Worm (Caenorhabditis elegans) whole organism, L4 larva: ENCODE measurements around the gene osgn-1.

Experiments
- F44E2.7 ChIP-seq: fragments of 200-800 bp; sonication (Bioruptor generic); IDR thresholded peaks from 2 replicates; pipeline ENCODE4 v2.1.2; 2022; ENCODE audit warnings: missing genetic modification characterization, missing compliant biosample characterization
- Y48G9A.11 ChIP-seq: fragments of 200-800 bp; sonication (Bioruptor generic); IDR thresholded peaks from 2 replicates; pipeline ENCODE4 v1.3.6; 2022; ENCODE audit warnings: missing genetic modification reagents, missing genetic modification characterization, missing compliant biosample characterization
- ZK546.5 ChIP-seq, 2 experiments: sonication (generic microtip); optimal IDR thresholded peaks; 2 replicates each; lab custom pipeline; 2017; ENCODE audit warnings: missing biosample characterization in 2 of 2, missing genetic modification characterization in 2 of 2
- aha-1 ChIP-seq: fragments of 150-350 bp; peaks from one replicate; lab custom pipeline; 2014; ENCODE audit warnings: missing biosample characterization, missing genetic modification characterization
- ceh-82 ChIP-seq: sonication (generic microtip); optimal IDR thresholded peaks from 2 replicates; lab custom pipeline; 2017; ENCODE audit warnings: missing biosample characterization, missing genetic modification characterization
- daf-16 ChIP-seq, 3 experiments: sonication (generic microtip); optimal IDR thresholded peaks; 2 replicates each; lab custom pipeline; 2016 to 2017; ENCODE audit warnings: missing genetic modification characterization in 3 of 3, missing genetic modification reagents in 3 of 3, mild to moderate bottlenecking in 2 of 3, missing compliant biosample characterization in 2 of 3, missing biosample characterization in 1 of 3, moderate library complexity in 1 of 3
- dmd-6 ChIP-seq: fragments of 200-800 bp; sonication (Bioruptor generic); IDR thresholded peaks from 2 replicates; pipeline ENCODE4 v1.3.6; 2022; ENCODE audit warnings: missing genetic modification reagents, missing genetic modification characterization, missing compliant biosample characterization
- dpl-1 ChIP-seq: fragments of 150-350 bp; optimal IDR thresholded peaks from 2 replicates; lab custom pipeline; 2014; ENCODE audit warnings: missing biosample characterization, missing genetic modification reagents, missing genetic modification characterization
- duxl-1 ChIP-seq: sonication (generic microtip); optimal IDR thresholded peaks from 2 replicates; lab custom pipeline; 2016; ENCODE audit warnings: mild to moderate bottlenecking, missing genetic modification characterization, moderate library complexity, missing compliant biosample characterization; ENCODE audit not compliant: poor library complexity
- dve-1 ChIP-seq: sonication (generic microtip); optimal IDR thresholded peaks from 2 replicates; lab custom pipeline; 2017; ENCODE audit warnings: antibody characterized with exemption, mild to moderate bottlenecking, missing genetic modification characterization, missing compliant biosample characterization; ENCODE audit not compliant: insufficient read depth
- fkh-10 ChIP-seq: fragments of 150-350 bp; optimal IDR thresholded peaks from 2 replicates; lab custom pipeline; 2014; ENCODE audit warnings: missing biosample characterization, missing genetic modification reagents, missing genetic modification characterization
- hif-1 ChIP-seq, 2 experiments: sonication (generic microtip); optimal IDR thresholded peaks; 2 replicates each; lab custom pipeline; 2016 to 2017; ENCODE audit warnings: missing compliant biosample characterization in 2 of 2, missing genetic modification characterization in 2 of 2, missing genetic modification reagents in 2 of 2, missing genotype in 2 of 2, mild to moderate bottlenecking in 1 of 2
- hlh-11 ChIP-seq: fragments of 200-800 bp; sonication (Bioruptor generic); optimal IDR thresholded peaks from 2 replicates; lab custom pipeline; 2018; ENCODE audit warnings: mild to moderate bottlenecking, missing genetic modification characterization, missing compliant biosample characterization
- hlh-30 ChIP-seq: sonication (generic microtip); optimal IDR thresholded peaks from 2 replicates; lab custom pipeline; 2017; ENCODE audit warnings: antibody characterized with exemption, mild to moderate bottlenecking, missing genetic modification characterization, missing compliant biosample characterization; ENCODE audit not compliant: insufficient read depth
- hmg-1.1 ChIP-seq: fragments of 200-800 bp; sonication (Bioruptor generic); IDR thresholded peaks from 2 replicates; pipeline ENCODE4 v1.3.6; 2022; ENCODE audit warnings: missing genetic modification reagents, missing genetic modification characterization, missing compliant biosample characterization
- jun-1 ChIP-seq: fragments of 150-350 bp; optimal IDR thresholded peaks from 2 replicates; lab custom pipeline; 2014; ENCODE audit warnings: missing biosample characterization, missing genetic modification reagents, missing genetic modification characterization
- lim-7 ChIP-seq: fragments of 200-800 bp; sonication (Bioruptor generic); IDR thresholded peaks from 2 replicates; pipeline ENCODE4 v1.3.6; 2022; ENCODE audit warnings: missing genetic modification characterization, missing compliant biosample characterization
- lin-13 ChIP-seq: fragments of 150-350 bp; optimal IDR thresholded peaks from 2 replicates; lab custom pipeline; 2014; ENCODE audit warnings: missing biosample characterization, missing genetic modification reagents, missing genetic modification characterization
- lin-15B ChIP-seq: fragments of 150-350 bp; sonication (generic microtip); optimal IDR thresholded peaks from 3 replicates; lab custom pipeline; 2014; ENCODE audit warnings: missing biosample characterization, missing genetic modification characterization
- lin-38 ChIP-seq: fragments of 200-800 bp; sonication (Bioruptor generic); IDR thresholded peaks from 2 replicates; pipeline ENCODE4 v1.3.6; 2022; ENCODE audit warnings: missing genetic modification reagents, missing genetic modification characterization, missing compliant biosample characterization
- lsy-2 ChIP-seq, 2 experiments: fragments of 150-350 bp in 1 of 2; sonication (generic microtip) in 1 of 2; optimal IDR thresholded peaks; 2 replicates each; lab custom pipeline; 2014 to 2017; ENCODE audit warnings: missing biosample characterization in 2 of 2, missing genetic modification characterization in 2 of 2
- mdl-1 ChIP-seq, 2 experiments: fragments of 150-350 bp in 1 of 2; sonication (generic microtip) in 1 of 2; optimal IDR thresholded peaks; 2 replicates each; lab custom pipeline; 2014 to 2017; ENCODE audit warnings: missing biosample characterization in 2 of 2, missing genetic modification characterization in 2 of 2
- mep-1 ChIP-seq: fragments of 150-350 bp; sonication (generic microtip); optimal IDR thresholded peaks from 3 replicates; lab custom pipeline; 2014; ENCODE audit warnings: missing biosample characterization, missing genetic modification characterization
- mes-2 ChIP-seq: sonication (generic microtip); optimal IDR thresholded peaks from 2 replicates; lab custom pipeline; 2016; ENCODE audit warnings: missing genotype, mild to moderate bottlenecking, missing genetic modification characterization, missing compliant biosample characterization; ENCODE audit not compliant: poor library complexity, severe bottlenecking
- mxl-2 ChIP-seq: fragments of 200-800 bp; sonication (Bioruptor generic); conservative IDR thresholded peaks from 2 replicates; pipeline ENCODE4 v1.3.6; 2022; ENCODE audit warnings: missing genetic modification reagents, missing genetic modification characterization, missing compliant biosample characterization
- mxl-3 ChIP-seq: fragments of 200-800 bp; sonication (Bioruptor generic); optimal IDR thresholded peaks from 2 replicates; lab custom pipeline; 2018; ENCODE audit warnings: mild to moderate bottlenecking, missing genetic modification characterization, missing compliant biosample characterization
- nhr-10 ChIP-seq: fragments of 150-350 bp; optimal IDR thresholded peaks from 2 replicates; lab custom pipeline; 2014; ENCODE audit warnings: missing biosample characterization, missing genetic modification characterization
- nhr-11 ChIP-seq: fragments of 150-350 bp; optimal IDR thresholded peaks from 2 replicates; lab custom pipeline; 2014; ENCODE audit warnings: missing biosample characterization, missing genetic modification characterization
- nhr-28 ChIP-seq: fragments of 150-350 bp; optimal IDR thresholded peaks from 2 replicates; lab custom pipeline; 2014; ENCODE audit warnings: missing biosample characterization, missing genetic modification characterization
- nhr-48 ChIP-seq: sonication (generic microtip); optimal IDR thresholded peaks from 2 replicates; lab custom pipeline; 2016; ENCODE audit warnings: mild to moderate bottlenecking, missing genetic modification characterization, missing compliant biosample characterization
- nhr-6 ChIP-seq: fragments of 150-350 bp; optimal IDR thresholded peaks from 2 replicates; lab custom pipeline; 2014; ENCODE audit warnings: missing biosample characterization, missing genetic modification characterization
- nhr-76 ChIP-seq: fragments of 150-350 bp; optimal IDR thresholded peaks from 2 replicates; lab custom pipeline; 2014; ENCODE audit warnings: missing biosample characterization, missing genetic modification characterization
- pha-4 ChIP-seq, 2 experiments: fragments of 150-350 bp in 1 of 2; fragments of 200-800 bp in 1 of 2; sonication (Bioruptor generic) in 1 of 2; IDR thresholded peaks in 1 of 2; optimal IDR thresholded peaks in 1 of 2; 2 replicates each; pipeline versions ENCODE4 v1.3.6 to Lab custom; 2014 to 2022; ENCODE audit warnings: missing genetic modification characterization in 2 of 2, missing genetic modification reagents in 2 of 2, missing biosample characterization in 1 of 2, missing compliant biosample characterization in 1 of 2
- rbr-2 ChIP-seq: sonication (generic microtip); optimal IDR thresholded peaks from 2 replicates; lab custom pipeline; 2016; ENCODE audit warnings: missing genotype, missing genetic modification characterization, missing compliant biosample characterization
- tag-97 ChIP-seq: fragments of 200-800 bp; sonication (Bioruptor generic); IDR thresholded peaks from 2 replicates; pipeline ENCODE4 v1.3.6; 2022; ENCODE audit warnings: missing genetic modification characterization, missing compliant biosample characterization
- tra-1 ChIP-seq: fragments of 200-800 bp; sonication (Bioruptor generic); IDR thresholded peaks from 2 replicates; pipeline ENCODE4 v1.3.6; 2022; ENCODE audit warnings: missing genetic modification reagents, missing genetic modification characterization, missing compliant biosample characterization
- unc-62 ChIP-seq, 3 experiments: fragments of 150-350 bp in 1 of 3; sonication (generic microtip); optimal IDR thresholded peaks in 2 of 3; peaks in 1 of 3; 1 replicate in 1 of 3; 2 replicates in 2 of 3; lab custom pipeline; 2014 to 2017; ENCODE audit warnings: missing biosample characterization in 3 of 3, missing genetic modification characterization in 3 of 3, missing genetic modification reagents in 3 of 3, missing genotype in 1 of 3
- vab-7 ChIP-seq: fragments of 200-800 bp; sonication (Bioruptor generic); IDR thresholded peaks from 2 replicates; pipeline ENCODE4 v1.3.6; 2022; ENCODE audit warnings: missing genetic modification reagents, missing genetic modification characterization, missing compliant biosample characterization

The osgn-1 gene

DNA sequence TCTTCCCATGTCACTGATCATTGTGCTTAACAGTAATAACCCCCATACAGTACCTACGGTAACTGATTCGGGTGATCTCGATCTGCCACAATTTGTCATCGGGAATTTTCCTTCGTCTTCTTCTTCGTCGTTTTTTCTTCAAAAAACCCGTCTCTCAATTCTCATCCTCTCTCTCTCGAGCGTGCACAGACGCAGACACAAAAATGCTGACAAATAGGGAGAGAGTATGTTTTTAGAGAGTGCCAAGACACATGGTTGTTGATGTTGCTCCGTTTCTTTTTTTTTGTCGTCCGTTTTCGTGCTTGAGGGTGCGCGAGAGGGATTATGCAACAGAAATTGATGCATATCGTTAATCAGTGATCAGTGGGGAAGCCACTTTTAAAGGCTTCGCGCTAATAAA is 8.2 kb downstream of the osgn-1 start:
- TF ChIP-seq nhr-76 (tag; lab: Kevin White, UChicago) (no peak), duxl-1 (tag; lab: Kevin White, UChicago) (peak; percentile 18), Y48G9A.11 (GFP tag; lab: Robert Waterston, UW) (no peak), tra-1 (no peak), mes-2 (peak; percentile 35), jun-1 (tag; lab: Kevin White, UChicago) (no peak), ceh-82 (tag; lab: Kevin White, UChicago) (no peak), hlh-30 (tag; lab: Kevin White, UChicago) (peak; percentile 91), unc-62 (GFP tag; optimal IDR thresholded peaks at IDR 0.05 in 1 of 2; lab: Kevin White, UChicago) (peak in 1 of 2 experiments; percentile 96), unc-62 (tag; optimal IDR thresholded peaks at IDR 0.05; lab: Kevin White, UChicago) (no peak), lin-15B (tag; lab: Kevin White, UChicago) (no peak), lin-38 (GFP tag; lab: Robert Waterston, UW) (0 out of 2 replicates have a peak, but pooled peaks have one; percentile 33), hlh-11 (tag; lab: Kevin White, UChicago) (peak; percentile 80), hmg-1.1 (peak; percentile 50; the same call in 1 of the 2 replicates), nhr-28 (tag; lab: Kevin White, UChicago) (peak; percentile 90), mdl-1 (tag; optimal IDR thresholded peaks at IDR 0.05; lab: Kevin White, UChicago) (peak; percentile 19 to 90), ZK546.5 (tag; optimal IDR thresholded peaks at IDR 0.05; lab: Kevin White, UChicago) (no peak), lin-13 (GFP tag; lab: Kevin White, UChicago) (peak; percentile 9), nhr-6 (tag; lab: Kevin White, UChicago) (peak; percentile 39), nhr-11 (peak; percentile 28), pha-4 (GFP tag; IDR thresholded peaks at IDR 0.05; lab: Robert Waterston, UW) (no peak), pha-4 (tag; optimal IDR thresholded peaks at IDR 0.05; lab: Kevin White, UChicago) (peak; percentile 88), mxl-2 (GFP tag; lab: Robert Waterston, UW) (no peak), dpl-1 (GFP tag; lab: Kevin White, UChicago) (peak; percentile 36), vab-7 (GFP tag; lab: Robert Waterston, UW) (no peak), aha-1 (tag; lab: Kevin White, UChicago) (peak; percentile 37), dve-1 (peak; percentile 82), lsy-2 (tag; optimal IDR thresholded peaks at IDR 0.05; lab: Kevin White, UChicago) (peak; percentile 47 to 78), mxl-3 (GFP tag; lab: Kevin White, UChicago) (peak; percentile 85), mep-1 (peak; percentile 80), lim-7 (no peak), dmd-6 (GFP tag; lab: Robert Waterston, UW) (peak; percentile 53), nhr-10 (peak; percentile 60), nhr-48 (tag; lab: Kevin White, UChicago) (peak; percentile 37), hif-1 (tag; optimal IDR thresholded peaks at IDR 0.05; lab: Kevin White, UChicago) (peak in 1 of 2 experiments; percentile 57), rbr-2 (tag; lab: Kevin White, UChicago) (peak; percentile 46), daf-16 (GFP tag; optimal IDR thresholded peaks at IDR 0.05; lab: Kevin White, UChicago) (no peak), daf-16 (tag; optimal IDR thresholded peaks at IDR 0.05; lab: Kevin White, UChicago) (peak; percentile 88), F44E2.7 (GFP tag; lab: Robert Waterston, UW) (no peak), fkh-10 (peak; percentile 28), tag-97 (GFP tag; lab: Robert Waterston, UW) (0 out of 2 replicates have a peak, but pooled peaks have one; percentile 44)
